Worm (Caenorhabditis elegans): ENCODE data around the gene hmg-1.2.

hmg-1.2 gene

ce11 chrIII:6283024-6283423 is 2.8 kb downstream of the hmg-1.2 start:
- TF ChIP-seq lin-38 (GFP tag; IDR thresholded peaks at IDR 0.05) (peak; percentile 46; the same call in 1 of the 2 replicates), F49E8.2 (tag; optimal IDR thresholded peaks at IDR 0.05; ENCODE audit: borderline replicate concordance) (no peak), Y48G9A.11 (GFP tag; IDR thresholded peaks at IDR 0.05) (peak; percentile 45; the same call in 1 of the 2 replicates)

- TF ChIP-seq Y105C5A.15 (GFP tag; IDR thresholded peaks at IDR 0.05): no peak
- TF ChIP-seq pha-4 (GFP tag; IDR thresholded peaks at IDR 0.05): no peak
- no peak for TF ChIP-seq pha-4 (tag; optimal IDR thresholded peaks at IDR 0.05)
- no peak for TF ChIP-seq duxl-1 (tag; optimal IDR thresholded peaks at IDR 0.05; ENCODE audit: poor library complexity)
- peak in 1 of 2 experiments; percentile 46 for TF ChIP-seq unc-62 (GFP tag; optimal IDR thresholded peaks at IDR 0.05 in 1 of 2)
- no peak for TF ChIP-seq unc-62 (tag; optimal IDR thresholded peaks at IDR 0.05)
- TF ChIP-seq tra-1 (GFP tag; IDR thresholded peaks at IDR 0.05): no peak
Measured at ce11 chrIII:6285890-6286289, 5.7 kb downstream of the hmg-1.2 start, which contains the start of gene gadr-3. Gene gadr-3, minus strand, starts transcription at chrIII:6285990.

ce11 chrIII:6287195-6287594 is 7.0 kb downstream of the hmg-1.2 start, which contains the start of gene F47D12.6:
Gene F47D12.6, minus strand, starts transcription at chrIII:6287295.
- TF ChIP-seq madf-9 (GFP tag; conservative IDR thresholded peaks at IDR 0.05) (no peak), set-16 (GFP tag; IDR thresholded peaks at IDR 0.05) (no peak), nhr-28 (tag; optimal IDR thresholded peaks at IDR 0.05) (no peak), hlh-11 (tag; optimal IDR thresholded peaks at IDR 0.05) (no peak), zfp-3 (GFP tag; conservative IDR thresholded peaks at IDR 0.05) (no peak), ceh-32 (tag; optimal IDR thresholded peaks at IDR 0.05; ENCODE audit: poor library complexity) (no peak), php-3 (GFP tag; IDR thresholded peaks at IDR 0.05) (no peak)

ce11 chrIII:6289366-6289765 is 9.2 kb downstream of the hmg-1.2 start:
- TF ChIP-seq vab-7 (GFP tag; IDR thresholded peaks at IDR 0.05) (no peak), saeg-2 (GFP tag; IDR thresholded peaks at IDR 0.05) (no peak), dpl-1 (GFP tag; optimal IDR thresholded peaks at IDR 0.05) (peak; percentile 30)

ce11 chrIII:6290469-6291182 is 10.4 kb downstream of the hmg-1.2 start:
- TF ChIP-seq dmd-6 (GFP tag; IDR thresholded peaks at IDR 0.05): no peak
- TF ChIP-seq php-3 (GFP tag; IDR thresholded peaks at IDR 0.05): peak; percentile 41; the same call in 1 of the 2 replicates
- TF ChIP-seq ceh-20 (GFP tag; IDR thresholded peaks at IDR 0.05): peak; percentile 38; the same call in 1 of the 2 replicates
- TF ChIP-seq nhr-77 (tag; optimal IDR thresholded peaks at IDR 0.05): peak; percentile 5
- TF ChIP-seq pqm-1 (tag; optimal IDR thresholded peaks at IDR 0.05): peak; percentile 1

ce11 chrIII:6295972-6296700 is 16.0 kb downstream of the hmg-1.2 start, which contains the start of gene F47D12.7:
Gene F47D12.7, minus strand, starts transcription at chrIII:6296022.
- no peak for TF ChIP-seq nhr-48 (tag; optimal IDR thresholded peaks at IDR 0.05)
- TF ChIP-seq ceh-20 (GFP tag; IDR thresholded peaks at IDR 0.05): 0 out of 2 replicates have a peak, but pooled peaks have one; percentile 15
- TF ChIP-seq unc-62 (GFP tag; optimal IDR thresholded peaks at IDR 0.05 in 1 of 2): peak in 1 of 2 experiments; percentile 97
- no peak for TF ChIP-seq unc-62 (tag; optimal IDR thresholded peaks at IDR 0.05)
- TF ChIP-seq lin-29 (GFP tag; IDR thresholded peaks at IDR 0.05): no peak

- no peak for TF ChIP-seq F10B5.3 (tag; optimal IDR thresholded peaks at IDR 0.05)
- TF ChIP-seq unc-62 (GFP tag; optimal IDR thresholded peaks at IDR 0.05 in 1 of 2): peak in 1 of 2 experiments; percentile 91
- no peak for TF ChIP-seq unc-62 (tag; optimal IDR thresholded peaks at IDR 0.05)
- TF ChIP-seq fkh-10 (GFP tag; optimal IDR thresholded peaks at IDR 0.05): peak; percentile 20
- no peak for TF ChIP-seq lin-29 (GFP tag; IDR thresholded peaks at IDR 0.05)
Measured at ce11 chrIII:6297599-6297998, 17.4 kb downstream of the hmg-1.2 start.

Measured in whole organism, L4 larva.